Fruit fly (Drosophila melanogaster): ENCODE data around the gene CG31559.

Gene CG31559

DNA sequence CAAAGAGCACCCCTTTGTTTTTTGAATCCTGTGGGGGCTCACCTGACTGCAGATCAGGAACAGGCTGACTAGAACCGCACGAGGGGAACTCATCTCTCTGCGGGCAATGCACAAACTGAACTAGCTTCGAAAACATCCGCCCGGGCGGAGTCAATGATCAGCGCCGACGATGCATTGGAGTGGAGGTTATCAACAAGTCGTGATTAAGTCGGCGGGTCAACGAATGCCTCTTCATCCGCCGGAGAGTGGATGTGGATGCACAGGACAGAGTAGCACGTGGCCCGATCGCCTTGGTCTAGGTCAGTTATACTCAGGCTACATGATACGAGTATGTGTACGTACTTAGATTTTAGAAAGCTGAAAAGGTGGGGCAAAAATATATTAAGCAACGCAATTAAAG is 46.1 kb downstream of the CG31559 start, which contains the start of gene Obp83ef:
Obp83ef (minus strand) TSS at position 119 of the 400 bp plus-strand sequence.
- TF ChIP-seq noc (tag; optimal IDR thresholded peaks at IDR 0.05) = no peak

DNA sequence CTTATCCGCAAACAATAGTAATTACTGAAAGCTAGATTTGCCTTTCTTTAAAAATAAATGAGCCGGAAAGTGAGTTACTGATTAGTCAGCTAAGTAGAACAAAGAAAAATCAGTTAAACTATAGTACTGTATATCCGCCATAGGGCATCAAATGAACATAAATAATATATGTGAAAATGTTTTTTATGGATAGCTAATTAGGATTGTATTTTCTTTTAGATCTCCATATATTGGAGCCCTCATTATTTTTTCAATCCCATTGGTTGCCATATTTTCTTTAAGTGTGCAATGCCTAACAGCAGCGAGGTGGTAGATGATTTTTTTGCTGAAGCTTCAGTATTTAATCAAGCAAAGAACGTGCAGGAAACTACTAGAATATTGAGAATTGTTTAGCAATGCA is 49.2 kb downstream of the CG31559 start, which contains the start of gene Obp83cd:
Obp83cd (plus strand) TSS at position 343 of the 400 bp plus-strand sequence.
- peak; percentile 53 for TF ChIP-seq noc (tag; optimal IDR thresholded peaks at IDR 0.05)

DNA sequence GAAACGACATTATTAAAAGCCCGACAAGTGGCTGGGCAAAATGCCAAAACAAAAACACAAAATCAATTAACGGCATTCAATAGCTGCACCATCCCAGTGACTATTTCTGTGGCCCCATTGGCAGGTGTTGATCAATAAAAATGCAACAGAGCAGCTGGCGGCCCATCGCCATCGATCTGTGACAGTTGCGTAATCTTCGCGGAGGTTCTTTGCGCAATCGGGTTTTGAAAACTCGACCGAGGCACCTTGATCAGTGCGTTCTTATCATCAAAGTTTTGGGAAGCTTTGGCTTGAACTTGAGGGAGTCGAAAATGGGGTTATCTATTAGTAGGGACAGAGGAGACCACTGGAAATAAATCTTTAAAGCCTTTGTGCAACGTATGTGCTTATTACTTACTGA is 49.7 kb downstream of the CG31559 start:
- no peak for TF ChIP-seq noc (tag; optimal IDR thresholded peaks at IDR 0.05)

- TF ChIP-seq noc (tag; optimal IDR thresholded peaks at IDR 0.05) = no peak
These were observed 50.3 kb downstream of the CG31559 start for dm6 chr3R:6106711-6107110.

dm6 chr3R:6105160-6105559 is 51.9 kb downstream of the CG31559 start:
- TF ChIP-seq noc (tag; optimal IDR thresholded peaks at IDR 0.05) = no peak

DNA sequence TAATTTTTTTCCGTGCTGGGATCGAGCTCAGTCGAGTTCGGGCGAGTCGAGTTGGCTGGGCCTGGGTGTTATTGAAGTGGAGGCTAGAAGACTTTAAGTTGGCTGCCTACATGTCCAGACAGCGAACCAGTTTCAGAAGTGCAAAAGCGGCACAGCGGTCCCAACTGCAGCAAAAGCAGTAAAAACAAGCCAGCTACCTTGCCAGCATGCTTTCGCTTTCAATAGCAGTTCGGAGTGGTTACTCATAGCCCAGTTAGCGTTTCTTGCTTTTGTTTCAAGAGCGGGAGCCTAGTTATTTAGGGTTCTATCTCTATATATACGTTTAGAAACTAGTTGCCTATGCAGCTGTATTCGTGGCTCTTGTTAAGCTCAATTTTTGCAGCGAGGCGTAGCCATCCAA is 54.3 kb downstream of the CG31559 start:
- TF ChIP-seq noc (tag; optimal IDR thresholded peaks at IDR 0.05) = no peak

- no peak for TF ChIP-seq noc (tag; optimal IDR thresholded peaks at IDR 0.05)
These were observed 54.7 kb downstream of the CG31559 start for dm6 chr3R:6102318-6102717.

DNA sequence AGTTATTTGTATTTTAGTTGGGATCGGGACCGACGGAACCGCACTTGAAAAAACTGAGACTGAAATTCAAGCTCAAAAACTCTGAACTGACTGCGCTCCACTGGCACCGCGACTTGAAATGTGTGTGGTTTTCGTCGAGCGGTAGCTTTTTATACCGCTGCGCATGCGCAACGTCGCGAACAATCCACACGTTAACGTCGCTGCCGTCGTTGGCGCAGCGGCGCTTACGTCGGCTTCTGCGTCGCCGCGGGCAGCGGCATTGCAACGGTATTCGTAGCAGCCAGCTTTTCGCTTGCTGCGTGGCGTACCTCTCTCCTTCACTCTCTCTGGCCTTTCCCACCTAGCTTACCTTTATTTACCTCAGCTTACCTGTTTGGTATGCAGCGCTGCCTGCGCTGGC is 56.3 kb downstream of the CG31559 start, which contains the start of gene Gasp:
Gasp (minus strand) TSS at position 124 of the 400 bp plus-strand sequence.
- no peak for TF ChIP-seq noc (tag; optimal IDR thresholded peaks at IDR 0.05)
